Worm (Caenorhabditis elegans): ENCODE measurements around the gene otpl-2.

- no peak for TF ChIP-seq ama-1 (optimal IDR thresholded peaks at IDR 0.05)
- TF ChIP-seq B0310.2 (tag; optimal IDR thresholded peaks at IDR 0.05) = no peak
- TF ChIP-seq scrt-1 (GFP tag; IDR thresholded peaks at IDR 0.05) = no peak
- no peak for TF ChIP-seq tbx-11 (GFP tag; IDR thresholded peaks at IDR 0.05)
- TF ChIP-seq ets-7 (tag; optimal IDR thresholded peaks at IDR 0.05) = no peak
- no peak for TF ChIP-seq tbx-37 (GFP tag; conservative IDR thresholded peaks at IDR 0.05)
- no peak for TF ChIP-seq flt-1 (GFP tag; IDR thresholded peaks at IDR 0.05)
- TF ChIP-seq sea-1 (GFP tag; conservative IDR thresholded peaks at IDR 0.05) = no peak
- TF ChIP-seq ceh-13 (GFP tag; optimal IDR thresholded peaks at IDR 0.05) = no peak
- no peak for TF ChIP-seq hmg-4 (GFP tag; optimal IDR thresholded peaks at IDR 0.05)
- no peak for TF ChIP-seq aly-1 (tag; optimal IDR thresholded peaks at IDR 0.05)
- no peak for TF ChIP-seq hnd-1 (tag; optimal IDR thresholded peaks at IDR 0.05)
- no peak for TF ChIP-seq ceh-36 (tag; optimal IDR thresholded peaks at IDR 0.05)
These were observed 21.2 kb downstream of the otpl-2 start, which contains the start of gene nhr-181 for ce11 chrV:4094740-4095139.

Measured in whole organism, early embryonic.